Worm (Caenorhabditis elegans) whole organism, midembryonic: Measurements from ENCODE around the gene nduf-2.2.

Experiments
- T22C8.4 ChIP-seq: fragments of 200-800 bp; sonication (Bioruptor generic); IDR thresholded peaks from 2 replicates; pipeline ENCODE4 v1.3.6; 2022; ENCODE audit warnings: missing genetic modification characterization, missing compliant biosample characterization
- cog-1 ChIP-seq: sonication (generic microtip); optimal IDR thresholded peaks from 2 replicates; lab custom pipeline; 2016; ENCODE audit warnings: missing genetic modification characterization, missing compliant biosample characterization
- flt-1 ChIP-seq: fragments of 200-800 bp; sonication (Bioruptor generic); IDR thresholded peaks from 2 replicates; pipeline ENCODE4 v1.3.6; 2022; ENCODE audit warnings: missing genetic modification characterization, missing compliant biosample characterization
- klf-2 ChIP-seq: fragments of 200-800 bp; sonication (Bioruptor generic); conservative IDR thresholded peaks from 2 replicates; pipeline ENCODE4 v1.3.6; 2022; ENCODE audit warnings: missing genetic modification reagents, missing genetic modification characterization, missing compliant biosample characterization
- med-1 ChIP-seq: sonication (generic microtip); optimal IDR thresholded peaks from 2 replicates; lab custom pipeline; 2017; ENCODE audit warnings: missing genetic modification characterization, mild to moderate bottlenecking, missing compliant biosample characterization, antibody characterized with exemption, missing genetic modification reagents; ENCODE audit not compliant: insufficient read depth
- ref-1 ChIP-seq: fragments of 200-800 bp; sonication (Bioruptor generic); conservative IDR thresholded peaks from 2 replicates; pipeline ENCODE4 v1.3.6; 2022; ENCODE audit warnings: missing genetic modification reagents, missing genetic modification characterization, missing compliant biosample characterization
- tab-1 ChIP-seq: fragments of 200-800 bp; sonication (Bioruptor generic); IDR thresholded peaks from 2 replicates; pipeline ENCODE4 v1.3.6; 2022; ENCODE audit warnings: missing genetic modification characterization, missing compliant biosample characterization
- ztf-23 ChIP-seq: fragments of 200-800 bp; sonication (Bioruptor generic); IDR thresholded peaks from 2 replicates; pipeline ENCODE4 v1.3.6; 2022; ENCODE audit warnings: missing genetic modification reagents, missing genetic modification characterization, missing compliant biosample characterization
- ztf-29 ChIP-seq: fragments of 200-800 bp; sonication (Bioruptor generic); IDR thresholded peaks from 2 replicates; pipeline ENCODE4 v1.3.6; 2022; ENCODE audit warnings: missing genetic modification reagents, missing genetic modification characterization, missing compliant biosample characterization

Gene nduf-2.2

ce11 chrIII:6489493-6489892, 24.5 kb downstream of the nduf-2.2 start, which contains the start of gene rpt-3:
rpt-3 (plus strand) TSS chrIII:6489793.
- TF ChIP-seq med-1: no peak
- TF ChIP-seq ztf-23: no peak
- TF ChIP-seq tab-1: no peak
- TF ChIP-seq flt-1 (GFP tag; lab: Robert Waterston, UW): no peak
- no peak for TF ChIP-seq ref-1 (GFP tag; lab: Robert Waterston, UW)
- TF ChIP-seq T22C8.4 (GFP tag; lab: Robert Waterston, UW): no peak

ce11 chrIII:6490989-6491388, 26.0 kb downstream of the nduf-2.2 start:
- TF ChIP-seq ztf-23 (no peak), ref-1 (GFP tag; lab: Robert Waterston, UW) (no peak), flt-1 (GFP tag; lab: Robert Waterston, UW) (no peak), tab-1 (no peak), med-1 (no peak), klf-2 (GFP tag; lab: Robert Waterston, UW) (no peak), cog-1 (tag; lab: Kevin White, UChicago) (no peak), ztf-29 (GFP tag; lab: Robert Waterston, UW) (no peak), T22C8.4 (GFP tag; lab: Robert Waterston, UW) (no peak)

ce11 chrIII:6492807-6493206, 27.8 kb downstream of the nduf-2.2 start, which contains the start of gene srb-11:
srb-11 (minus strand) TSS chrIII:6492907.
- no peak for TF ChIP-seq tab-1
- TF ChIP-seq ztf-29 (GFP tag; lab: Robert Waterston, UW): no peak
- no peak for TF ChIP-seq ref-1 (GFP tag; lab: Robert Waterston, UW)
- TF ChIP-seq klf-2 (GFP tag; lab: Robert Waterston, UW): no peak
- TF ChIP-seq ztf-23: no peak
- TF ChIP-seq flt-1 (GFP tag; lab: Robert Waterston, UW): no peak
- TF ChIP-seq cog-1 (tag; lab: Kevin White, UChicago): no peak
- TF ChIP-seq med-1: no peak
- TF ChIP-seq T22C8.4 (GFP tag; lab: Robert Waterston, UW): no peak

ce11 chrIII:6495191-6495723, 30.2 kb downstream of the nduf-2.2 start, which contains the start of gene F23F12.13:
F23F12.13 (plus strand) TSS chrIII:6495673.
- no peak for TF ChIP-seq med-1
- TF ChIP-seq ztf-29 (GFP tag; lab: Robert Waterston, UW): no peak
- no peak for TF ChIP-seq T22C8.4 (GFP tag; lab: Robert Waterston, UW)
- no peak for TF ChIP-seq ref-1 (GFP tag; lab: Robert Waterston, UW)
- TF ChIP-seq klf-2 (GFP tag; lab: Robert Waterston, UW): no peak
- no peak for TF ChIP-seq ztf-23
- TF ChIP-seq flt-1 (GFP tag; lab: Robert Waterston, UW): no peak
- no peak for TF ChIP-seq cog-1 (tag; lab: Kevin White, UChicago)
- TF ChIP-seq tab-1: no peak

ce11 chrIII:6498176-6498575, 33.2 kb downstream of the nduf-2.2 start, which contains the start of gene sdz-15:
sdz-15 (plus strand) TSS chrIII:6498476.
- TF ChIP-seq flt-1 (GFP tag; lab: Robert Waterston, UW) (no peak), klf-2 (GFP tag; lab: Robert Waterston, UW) (no peak), ref-1 (GFP tag; lab: Robert Waterston, UW) (no peak), ztf-29 (GFP tag; lab: Robert Waterston, UW) (no peak), ztf-23 (no peak), tab-1 (no peak), med-1 (no peak), T22C8.4 (GFP tag; lab: Robert Waterston, UW) (no peak), cog-1 (tag; lab: Kevin White, UChicago) (no peak)

- TF ChIP-seq ztf-29 (GFP tag; lab: Robert Waterston, UW): no peak
- TF ChIP-seq cog-1 (tag; lab: Kevin White, UChicago): no peak
- no peak for TF ChIP-seq klf-2 (GFP tag; lab: Robert Waterston, UW)
- no peak for TF ChIP-seq ref-1 (GFP tag; lab: Robert Waterston, UW)
- no peak for TF ChIP-seq ztf-23
- TF ChIP-seq tab-1: no peak
- TF ChIP-seq T22C8.4 (GFP tag; lab: Robert Waterston, UW): no peak
Observed at ce11 chrIII:6499102-6499501, 34.1 kb downstream of the nduf-2.2 start.

- TF ChIP-seq klf-2 (GFP tag; lab: Robert Waterston, UW): no peak
Observed at ce11 chrIII:6500032-6500564, 35.1 kb downstream of the nduf-2.2 start, which contains the start of gene F23F12.3. F23F12.3 (plus strand) TSS chrIII:6500514.

ce11 chrIII:6507832-6508231, 42.8 kb downstream of the nduf-2.2 start, which contains the start of gene F23F12.12:
F23F12.12 (plus strand) TSS chrIII:6508132.
- no peak for TF ChIP-seq ref-1 (GFP tag; lab: Robert Waterston, UW)
- TF ChIP-seq ztf-29 (GFP tag; lab: Robert Waterston, UW): no peak
- no peak for TF ChIP-seq tab-1

- TF ChIP-seq flt-1 (GFP tag; lab: Robert Waterston, UW) (no peak), ztf-23 (no peak), med-1 (no peak), ref-1 (GFP tag; lab: Robert Waterston, UW) (no peak), tab-1 (no peak), klf-2 (GFP tag; lab: Robert Waterston, UW) (no peak), T22C8.4 (GFP tag; lab: Robert Waterston, UW) (no peak), ztf-29 (GFP tag; lab: Robert Waterston, UW) (no peak)
Observed at ce11 chrIII:6508327-6508726, 43.3 kb downstream of the nduf-2.2 start.

- TF ChIP-seq T22C8.4 (GFP tag; lab: Robert Waterston, UW) (no peak), ztf-29 (GFP tag; lab: Robert Waterston, UW) (no peak), tab-1 (no peak), flt-1 (GFP tag; lab: Robert Waterston, UW) (no peak), klf-2 (GFP tag; lab: Robert Waterston, UW) (no peak), ztf-23 (no peak), cog-1 (tag; lab: Kevin White, UChicago) (no peak), med-1 (no peak)
Observed at ce11 chrIII:6509301-6509700, 44.3 kb downstream of the nduf-2.2 start.
